Worm (Caenorhabditis elegans) whole organism, L2 larva: Measurements from ENCODE around the gene ZK262.4.

ENCODE experiments used
- aly-2 ChIP-seq: fragments of 150-350 bp; optimal IDR thresholded peaks from 2 replicates; lab custom pipeline; 2014; ENCODE audit warnings: missing biosample characterization, missing genetic modification characterization
- egl-27 ChIP-seq: sonication (generic microtip); optimal IDR thresholded peaks from 3 replicates; lab custom pipeline; 2017; ENCODE audit warnings: missing biosample characterization, missing genetic modification reagents, missing genetic modification characterization
- gmeb-1 ChIP-seq: fragments of 150-350 bp; optimal IDR thresholded peaks from 2 replicates; lab custom pipeline; 2014; ENCODE audit warnings: missing biosample characterization, missing genetic modification characterization
- lin-11 ChIP-seq: fragments of 150-350 bp; sonication (generic microtip); optimal IDR thresholded peaks from 2 replicates; lab custom pipeline; 2014; ENCODE audit warnings: missing biosample characterization, missing genetic modification characterization, inconsistent platforms, mixed read lengths
- lin-39 ChIP-seq: fragments of 150-350 bp; optimal IDR thresholded peaks from 2 replicates; lab custom pipeline; 2014; ENCODE audit warnings: missing biosample characterization, missing genetic modification reagents, missing genetic modification characterization
- mdl-1 ChIP-seq, 2 experiments: fragments of 150-350 bp in 1 of 2; sonication (generic microtip) in 1 of 2; optimal IDR thresholded peaks; 2 replicates each; lab custom pipeline; 2017; ENCODE audit warnings: missing biosample characterization in 2 of 2, missing genetic modification characterization in 2 of 2
- nhr-11 ChIP-seq: fragments of 150-350 bp; optimal IDR thresholded peaks from 2 replicates; lab custom pipeline; 2014; ENCODE audit warnings: missing biosample characterization, missing genetic modification characterization
- nhr-21 ChIP-seq: fragments of 150-350 bp; optimal IDR thresholded peaks from 2 replicates; lab custom pipeline; 2014; ENCODE audit warnings: missing biosample characterization, missing genetic modification characterization
- nhr-23 ChIP-seq: fragments of 150-350 bp; optimal IDR thresholded peaks from 2 replicates; lab custom pipeline; 2014; ENCODE audit warnings: missing biosample characterization, missing genetic modification reagents, missing genetic modification characterization
- nhr-77 ChIP-seq: fragments of 150-350 bp; optimal IDR thresholded peaks from 2 replicates; lab custom pipeline; 2014; ENCODE audit warnings: missing biosample characterization, missing genetic modification characterization
- zag-1 ChIP-seq: fragments of 150-350 bp; optimal IDR thresholded peaks from 2 replicates; lab custom pipeline; 2014; ENCODE audit warnings: missing biosample characterization, missing genetic modification characterization

DNA sequence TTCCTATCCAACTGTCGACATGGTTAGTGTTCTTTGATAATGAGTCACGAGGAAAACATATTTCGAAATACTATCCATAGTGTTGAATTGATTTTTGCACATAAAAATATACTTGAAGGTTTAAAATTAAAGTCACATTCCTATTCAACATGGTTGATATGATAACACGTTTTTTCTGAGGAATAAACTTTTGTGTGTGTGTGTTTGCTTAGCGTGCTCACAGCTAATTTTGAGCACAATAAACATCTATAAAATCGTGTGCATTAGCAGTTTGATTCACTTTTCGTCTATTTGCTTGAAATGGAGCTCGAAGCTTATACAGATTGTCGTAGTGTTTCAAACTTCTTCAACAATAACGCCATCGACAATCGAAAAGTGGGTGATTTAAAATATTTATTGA lies 32.2 kb upstream of the ZK262.4 start, which contains the start of gene ZK228.10:
- TF ChIP-seq nhr-21 (no peak), nhr-77 (tag; lab: Kevin White, UChicago) (no peak), lin-39 (tag; lab: Kevin White, UChicago) (no peak), mdl-1 (tag; optimal IDR thresholded peaks at IDR 0.05; lab: Kevin White, UChicago) (no peak), nhr-11 (tag; lab: Kevin White, UChicago) (no peak), nhr-23 (tag; lab: Kevin White, UChicago) (no peak), gmeb-1 (tag; lab: Kevin White, UChicago) (no peak), aly-2 (tag; lab: Kevin White, UChicago) (no peak), lin-11 (tag; lab: Kevin White, UChicago) (no peak), zag-1 (tag; lab: Kevin White, UChicago) (no peak), egl-27 (tag; lab: Kevin White, UChicago) (no peak)
